Worm (Caenorhabditis elegans): Measurements from ENCODE around the gene M106.8.

- TF ChIP-seq nhr-12 (tag; optimal IDR thresholded peaks at IDR 0.05) (no peak), pqm-1 (tag; optimal IDR thresholded peaks at IDR 0.05) (no peak), unc-39 (tag; optimal IDR thresholded peaks at IDR 0.05) (no peak), nfya-1 (tag; optimal IDR thresholded peaks at IDR 0.05; ENCODE audit: insufficient read depth) (no peak), nhr-25 (tag; optimal IDR thresholded peaks at IDR 0.05) (no peak), unc-62 (GFP tag; optimal IDR thresholded peaks at IDR 0.05) (no peak), ztf-11 (tag; optimal IDR thresholded peaks at IDR 0.05) (no peak), ceh-9 (tag; optimal IDR thresholded peaks at IDR 0.05) (no peak)
These were observed 50.0 kb downstream of the M106.8 start, which contains the start of gene vps-11 for ce11 chrII:10793393-10793792.

Data from whole organism, L3 larva.